Worm (Caenorhabditis elegans): ENCODE data around the gene gpx-3.

The gpx-3 gene

DNA sequence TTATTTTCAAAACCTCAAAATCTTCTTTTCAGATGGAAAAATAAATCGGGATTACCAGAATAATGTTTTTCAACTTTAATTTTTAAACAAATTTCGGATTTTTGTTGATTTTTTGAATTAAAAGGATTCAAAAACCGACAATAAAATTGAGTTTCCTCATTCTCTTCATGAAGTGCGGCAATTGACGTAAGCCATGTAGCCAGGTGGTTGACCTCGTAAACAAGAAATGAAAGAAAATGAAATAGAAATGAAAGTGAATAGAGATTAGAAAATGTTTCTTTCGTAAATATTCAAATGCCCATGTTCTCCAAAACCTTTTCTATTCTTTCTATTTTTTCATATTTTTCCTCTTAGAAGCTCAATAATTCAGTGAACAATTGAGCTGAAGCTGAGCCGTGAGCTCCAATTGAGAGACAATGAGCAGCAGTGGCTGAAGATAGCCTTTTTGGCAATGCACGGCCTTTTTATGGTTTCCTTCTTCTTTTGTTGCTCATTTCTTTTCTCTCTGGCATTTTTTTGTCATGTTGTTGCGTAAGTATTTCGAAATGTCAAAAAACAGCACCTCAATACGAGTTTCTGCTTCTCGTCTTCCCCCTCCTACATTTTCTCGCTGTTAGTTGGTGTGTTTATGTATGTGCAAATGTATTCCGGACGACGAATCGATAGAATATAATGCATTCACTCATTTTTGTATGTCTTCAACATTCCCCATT is 37.9 kb upstream of the gpx-3 start:
- no peak for TF ChIP-seq tlp-1 (tag; optimal IDR thresholded peaks at IDR 0.05)
- peak; percentile 90 for TF ChIP-seq blmp-1 (tag; optimal IDR thresholded peaks at IDR 0.05)
- TF ChIP-seq sup-37 (GFP tag; optimal IDR thresholded peaks at IDR 0.05): no peak
- peak; percentile 20 for TF ChIP-seq lin-14 (GFP tag; optimal IDR thresholded peaks at IDR 0.05)
- peak in 1 of 6 experiments; percentile 10 for TF ChIP-seq elt-3 (tag; optimal IDR thresholded peaks at IDR 0.05)
- no peak for TF ChIP-seq nhr-77 (tag; optimal IDR thresholded peaks at IDR 0.05)
- peak in 2 of 3 experiments; percentile 17 to 33 for TF ChIP-seq ceh-82 (tag; optimal IDR thresholded peaks at IDR 0.05)
- TF ChIP-seq rnt-1 (tag; optimal IDR thresholded peaks at IDR 0.05): peak; percentile 26
- TF ChIP-seq lir-3 (tag; optimal IDR thresholded peaks at IDR 0.05; ENCODE audit: poor library complexity): no peak
- peak in 1 of 2 experiments; percentile 14 for TF ChIP-seq lsy-2 (tag; optimal IDR thresholded peaks at IDR 0.05)
- TF ChIP-seq lin-15B (tag; optimal IDR thresholded peaks at IDR 0.05): no peak
- TF ChIP-seq fkh-8 (tag; optimal IDR thresholded peaks at IDR 0.05): peak; percentile 21
- TF ChIP-seq ets-5 (GFP tag; IDR thresholded peaks at IDR 0.05): no peak
- peak; percentile 60 for TF ChIP-seq skn-1 (tag; optimal IDR thresholded peaks at IDR 0.05)
- TF ChIP-seq nhr-85 (tag): peak; percentile 72
- no peak for TF ChIP-seq efl-1 (optimal IDR thresholded peaks at IDR 0.05)
- TF ChIP-seq efl-1 (GFP tag; optimal IDR thresholded peaks at IDR 0.05 in 1 of 2): peak in 1 of 2 experiments; percentile 45
- TF ChIP-seq snu-23 (GFP tag; optimal IDR thresholded peaks at IDR 0.05): no peak

DNA sequence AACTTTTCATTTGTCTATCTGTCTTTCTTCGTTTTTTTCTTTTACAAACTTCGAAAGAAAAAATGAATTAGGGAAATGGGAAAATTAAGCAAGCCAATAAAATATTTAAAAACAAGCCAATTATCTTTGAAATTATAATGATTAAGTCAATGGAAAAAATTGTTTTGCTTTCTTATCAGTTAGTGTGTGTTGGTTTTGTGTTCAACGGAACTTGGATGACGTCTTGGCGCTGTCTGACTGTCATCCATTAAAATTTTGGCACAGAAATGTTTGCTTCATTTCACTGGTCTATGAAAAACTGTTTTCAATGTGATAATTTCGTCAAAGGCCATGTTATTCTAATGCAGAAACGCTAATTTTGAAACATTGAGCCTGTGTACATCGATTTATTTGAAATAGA is 37.2 kb upstream of the gpx-3 start:
- TF ChIP-seq mep-1 (tag; optimal IDR thresholded peaks at IDR 0.05): peak; percentile 6
- no peak for TF ChIP-seq efl-3 (GFP tag; optimal IDR thresholded peaks at IDR 0.05)
- no peak for TF ChIP-seq swsn-7 (tag; optimal IDR thresholded peaks at IDR 0.05)

- peak; percentile 21 for TF ChIP-seq xbp-1 (tag; optimal IDR thresholded peaks at IDR 0.05)
- no peak for TF ChIP-seq irx-1 (tag; optimal IDR thresholded peaks at IDR 0.05)
- peak in 1 of 3 experiments; percentile 3 for TF ChIP-seq dpl-1 (GFP tag; optimal IDR thresholded peaks at IDR 0.05)
- peak; percentile 29; the same call in 1 of the 2 replicates for TF ChIP-seq mab-9 (GFP tag; IDR thresholded peaks at IDR 0.05)
- TF ChIP-seq jun-1 (tag; optimal IDR thresholded peaks at IDR 0.05): peak; percentile 34
- TF ChIP-seq lin-14 (GFP tag; optimal IDR thresholded peaks at IDR 0.05): peak; percentile 97
- no peak for TF ChIP-seq C04F5.9 (tag; optimal IDR thresholded peaks at IDR 0.05)
- TF ChIP-seq hpl-2 (GFP tag; optimal IDR thresholded peaks at IDR 0.05): no peak
- peak in 1 of 6 experiments; percentile 14 for TF ChIP-seq elt-3 (tag; optimal IDR thresholded peaks at IDR 0.05)
- TF ChIP-seq swsn-7 (tag; optimal IDR thresholded peaks at IDR 0.05): peak; percentile 29
- no peak for TF ChIP-seq nhr-84 (tag; optimal IDR thresholded peaks at IDR 0.05)
- TF ChIP-seq snu-23 (GFP tag; optimal IDR thresholded peaks at IDR 0.05): peak; percentile 66
- no peak for TF ChIP-seq unc-62 (GFP tag; optimal IDR thresholded peaks at IDR 0.05)
- no peak for TF ChIP-seq lin-15B (tag; optimal IDR thresholded peaks at IDR 0.05)
- no peak for TF ChIP-seq efl-3 (GFP tag; optimal IDR thresholded peaks at IDR 0.05)
- peak; percentile 18 for TF ChIP-seq nhr-90 (tag; optimal IDR thresholded peaks at IDR 0.05; ENCODE audit: poor library complexity)
- TF ChIP-seq ama-1 (optimal IDR thresholded peaks at IDR 0.05): no peak
- TF ChIP-seq lin-35 (GFP tag; optimal IDR thresholded peaks at IDR 0.05): no peak
- peak; percentile 29 for TF ChIP-seq skn-1 (tag; optimal IDR thresholded peaks at IDR 0.05)
- TF ChIP-seq nhr-77 (tag; optimal IDR thresholded peaks at IDR 0.05): no peak
- peak; percentile 18 for TF ChIP-seq ztf-4 (tag; optimal IDR thresholded peaks at IDR 0.05)
- peak; percentile 70 for TF ChIP-seq blmp-1 (tag; optimal IDR thresholded peaks at IDR 0.05)
- TF ChIP-seq tbx-2 (tag; optimal IDR thresholded peaks at IDR 0.05): peak; percentile 31
- TF ChIP-seq mdl-1 (tag; optimal IDR thresholded peaks at IDR 0.05): peak in 1 of 2 experiments; percentile 59
- TF ChIP-seq lin-39 (tag; optimal IDR thresholded peaks at IDR 0.05): no peak
- peak; percentile 66 for TF ChIP-seq nhr-71 (tag; optimal IDR thresholded peaks at IDR 0.05)
- peak; percentile 12 to 19 for TF ChIP-seq efl-1 (optimal IDR thresholded peaks at IDR 0.05)
- TF ChIP-seq efl-1 (GFP tag; optimal IDR thresholded peaks at IDR 0.05 in 1 of 2): peak in 1 of 2 experiments; percentile 66
- no peak for TF ChIP-seq hlh-17 (GFP tag; optimal IDR thresholded peaks at IDR 0.05; ENCODE audit: borderline replicate concordance)
- TF ChIP-seq rnt-1 (tag; optimal IDR thresholded peaks at IDR 0.05): peak; percentile 24
- peak; percentile 37 for TF ChIP-seq C16A3.4 (tag; optimal IDR thresholded peaks at IDR 0.05)
- peak; percentile 91 for TF ChIP-seq nhr-85 (tag)
- TF ChIP-seq mep-1 (tag; optimal IDR thresholded peaks at IDR 0.05): peak; percentile 64
- no peak for TF ChIP-seq sptf-1 (tag; optimal IDR thresholded peaks at IDR 0.05)
- peak; percentile 54 for TF ChIP-seq nhr-20 (tag; optimal IDR thresholded peaks at IDR 0.05)
- TF ChIP-seq ceh-82 (tag; optimal IDR thresholded peaks at IDR 0.05): peak in 1 of 3 experiments; percentile 39
- TF ChIP-seq nhr-19 (GFP tag; conservative IDR thresholded peaks at IDR 0.05): 0 out of 2 replicates have a peak, but pooled peaks have one; percentile 3
- no peak for TF ChIP-seq pag-3 (tag; optimal IDR thresholded peaks at IDR 0.05; ENCODE audit: borderline replicate concordance, insufficient read depth)
- TF ChIP-seq nhr-47 (tag; optimal IDR thresholded peaks at IDR 0.05): peak; percentile 33
- peak in 1 of 2 experiments; percentile 30 for TF ChIP-seq lsy-2 (tag; optimal IDR thresholded peaks at IDR 0.05)
Measured at ce11 chrX:9551112-9551511, 36.6 kb upstream of the gpx-3 start.
